Worm (Caenorhabditis elegans): ENCODE results near the gene srx-95.

DNA sequence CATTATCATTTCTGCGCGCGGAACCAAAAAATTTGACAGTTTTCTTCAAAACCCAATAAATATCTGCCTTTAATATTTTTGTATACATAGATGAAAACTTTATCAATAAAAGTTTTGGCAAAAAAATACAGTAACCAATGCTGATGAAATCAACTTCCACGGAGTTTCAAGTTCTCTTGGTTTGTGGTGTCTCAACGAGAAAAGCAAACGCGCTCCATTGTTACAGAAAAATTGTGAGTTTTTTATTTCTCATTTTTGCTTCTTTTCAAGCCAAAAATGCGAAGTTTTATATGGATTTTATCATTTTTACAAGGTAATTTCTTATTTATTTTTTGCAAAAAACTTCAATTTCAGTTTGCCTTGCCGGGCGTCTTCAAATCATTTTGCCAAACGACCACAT, 19.9 kb downstream of the srx-95 start, which contains the start of gene T14B4.3:
- TF ChIP-seq nhr-71 (tag; optimal IDR thresholded peaks at IDR 0.05) (peak; percentile 73), C16A3.4 (tag; optimal IDR thresholded peaks at IDR 0.05) (peak; percentile 83), aha-1 (tag; optimal IDR thresholded peaks at IDR 0.05) (no peak), Y116A8C.19 (tag; optimal IDR thresholded peaks at IDR 0.05; ENCODE audit: borderline replicate concordance) (no peak), nhr-19 (GFP tag; conservative IDR thresholded peaks at IDR 0.05) (peak; percentile 31; the same call in 1 of the 2 replicates), efl-1 (optimal IDR thresholded peaks at IDR 0.05) (peak; percentile 75 to 82), efl-1 (GFP tag; optimal IDR thresholded peaks at IDR 0.05 in 1 of 2) (peak; percentile 57 to 96), unc-98 (GFP tag; IDR thresholded peaks at IDR 0.05) (no peak)
